Fruit fly (Drosophila melanogaster): ENCODE data around the gene Rpn12R.
A peak's percentile ranks its signal among the peaks of the same experiment; 100 is the strongest.

The Rpn12R gene

dm6 chr3L:15011638-15012335, 30.6 kb downstream of the Rpn12R start (continued):
- TF ChIP-seq bsh (GFP tag; optimal IDR thresholded peaks at IDR 0.05) (peak; percentile 42 to 85), nerfin-2 (GFP tag; IDR thresholded peaks at IDR 0.05; ENCODE audit: partially characterized antibody) (no peak), Dref (GFP tag; IDR thresholded peaks at IDR 0.05) (no peak), Ravus (GFP tag; IDR thresholded peaks at IDR 0.05) (peak; percentile 23; the same call in 1 of the 2 replicates), CG15514 (GFP tag; optimal IDR thresholded peaks at IDR 0.05) (peak; percentile 38), CG14014 (GFP tag; IDR thresholded peaks at IDR 0.05) (peak; percentile 58; the same call in 1 of the 2 replicates), Hmx (GFP tag; optimal IDR thresholded peaks at IDR 0.05) (no peak), kah (GFP tag; optimal IDR thresholded peaks at IDR 0.05) (peak; percentile 53), CG12236 (GFP tag; optimal IDR thresholded peaks at IDR 0.05) (no peak), CG11085 (GFP tag; IDR thresholded peaks at IDR 0.05) (0 out of 2 replicates have a peak, but pooled peaks have one; percentile 33), fd64A (GFP tag; optimal IDR thresholded peaks at IDR 0.05) (no peak), CG12299 (tag; optimal IDR thresholded peaks at IDR 0.05) (peak; percentile 62), Fer3 (tag; optimal IDR thresholded peaks at IDR 0.05) (peak; percentile 75), CG15011 (GFP tag; optimal IDR thresholded peaks at IDR 0.05) (peak; percentile 65), D19A (tag; optimal IDR thresholded peaks at IDR 0.05) (peak; percentile 72), CG3726 (GFP tag; IDR thresholded peaks at IDR 0.05) (no peak; the same call in 2 of the 3 replicates), CG2202 (tag; optimal IDR thresholded peaks at IDR 0.05) (peak; percentile 36), otp (GFP tag; IDR thresholded peaks at IDR 0.05) (peak; percentile 46; the same call in 1 of the 3 replicates), CG17829 (tag; optimal IDR thresholded peaks at IDR 0.05) (peak; percentile 88), chinmo (GFP tag; IDR thresholded peaks at IDR 0.05; ENCODE audit: partially characterized antibody) (no peak), Fer2 (tag; optimal IDR thresholded peaks at IDR 0.05) (peak; percentile 53), grn (GFP tag; optimal IDR thresholded peaks at IDR 0.05) (peak; percentile 12), phol (tag; optimal IDR thresholded peaks at IDR 0.05) (peak; percentile 85), Poxn (GFP tag; IDR thresholded peaks at IDR 0.05) (0 out of 2 replicates have a peak, but pooled peaks have one; percentile 19), gsb-n (tag; optimal IDR thresholded peaks at IDR 0.05) (peak; percentile 82), ems (GFP tag; optimal IDR thresholded peaks at IDR 0.05) (peak; percentile 43), Sox100B (GFP tag; optimal IDR thresholded peaks at IDR 0.05) (peak; percentile 80), unc-4 (GFP tag; IDR thresholded peaks at IDR 0.05; ENCODE audit: partially characterized antibody) (no peak), CG17361 (GFP tag; IDR thresholded peaks at IDR 0.05) (peak; percentile 84), stc (GFP tag; IDR thresholded peaks at IDR 0.05) (peak; percentile 57), CG8765 (GFP tag; IDR thresholded peaks at IDR 0.05) (no peak), E2f2 (GFP tag; IDR thresholded peaks at IDR 0.05) (0 out of 2 replicates have a peak, but pooled peaks have one; percentile 44), NC2β (GFP tag; optimal IDR thresholded peaks at IDR 0.05) (no peak), Lim3 (GFP tag; IDR thresholded peaks at IDR 0.05) (0 out of 2 replicates have a peak, but pooled peaks have one; percentile 63), CG12391 (tag; optimal IDR thresholded peaks at IDR 0.05) (peak; percentile 85), GATAe (GFP tag; conservative IDR thresholded peaks at IDR 0.05) (no peak), pita (GFP tag; optimal IDR thresholded peaks at IDR 0.05) (no peak), CG6765 (GFP tag; optimal IDR thresholded peaks at IDR 0.05) (peak; percentile 9), Gsc (GFP tag; IDR thresholded peaks at IDR 0.05) (no peak), Hr78 (GFP tag; optimal IDR thresholded peaks at IDR 0.05) (peak in 1 of 2 experiments; percentile 74), dysf (GFP tag; IDR thresholded peaks at IDR 0.05) (peak; percentile 68), CG10654 (GFP tag; optimal IDR thresholded peaks at IDR 0.05) (peak; percentile 63), Sox102F (GFP tag; optimal IDR thresholded peaks at IDR 0.05) (peak; percentile 86), sisA (GFP tag; IDR thresholded peaks at IDR 0.05) (peak; percentile 80), slbo (GFP tag; IDR thresholded peaks at IDR 0.05) (peak; percentile 76), CG3847 (GFP tag; IDR thresholded peaks at IDR 0.05) (peak; percentile 50; the same call in 1 of the 2 replicates), CG34422 (GFP tag; IDR thresholded peaks at IDR 0.05) (peak; percentile 57; the same call in 1 of the 3 replicates), crp (GFP tag; optimal IDR thresholded peaks at IDR 0.05) (no peak), lmd (GFP tag; IDR thresholded peaks at IDR 0.05) (peak; percentile 71)
